Fruit fly (Drosophila melanogaster): ENCODE data around the gene CG42834.

CG42834 gene

dm6 chr3R:17391313-17391845 is 27.2 kb upstream of the CG42834 start, which contains the start of the genes Brf and sds22 (continued):
- TF ChIP-seq CG15601 (tag; optimal IDR thresholded peaks at IDR 0.05) (peak; percentile 98), CG4820 (GFP tag; optimal IDR thresholded peaks at IDR 0.05) (peak; percentile 96), Lpt (GFP tag; optimal IDR thresholded peaks at IDR 0.05) (no peak), CG11398 (GFP tag; optimal IDR thresholded peaks at IDR 0.05) (peak; percentile 90), CG6854 (GFP tag; optimal IDR thresholded peaks at IDR 0.05) (peak; percentile 67), scrt (GFP tag; optimal IDR thresholded peaks at IDR 0.05) (peak; percentile 91), Doc2 (GFP tag; IDR thresholded peaks at IDR 0.05) (peak; percentile 72), jing (GFP tag; optimal IDR thresholded peaks at IDR 0.05) (peak; percentile 86), lola (GFP tag; optimal IDR thresholded peaks at IDR 0.05) (peak in 1 of 3 experiments; percentile 97), Bgb (GFP tag; IDR thresholded peaks at IDR 0.05; ENCODE audit: partially characterized antibody) (peak; percentile 74), CG10462 (GFP tag; optimal IDR thresholded peaks at IDR 0.05) (peak; percentile 93), h (optimal IDR thresholded peaks at IDR 0.05) (no peak), Sox100B (GFP tag; optimal IDR thresholded peaks at IDR 0.05) (peak; percentile 93), HLH3B (GFP tag; IDR thresholded peaks at IDR 0.05) (peak; percentile 94), CG12071 (GFP tag; optimal IDR thresholded peaks at IDR 0.05) (peak; percentile 72), CG34422 (GFP tag; IDR thresholded peaks at IDR 0.05) (peak; percentile 97), eve (GFP tag; optimal IDR thresholded peaks at IDR 0.05) (peak in 1 of 2 experiments; percentile 95), Pdp1 (GFP tag; optimal IDR thresholded peaks at IDR 0.05) (peak; percentile 95 to 97), pan (optimal IDR thresholded peaks at IDR 0.05) (no peak), pan (GFP tag; optimal IDR thresholded peaks at IDR 0.05 in 1 of 2, IDR thresholded peaks at IDR 0.05 in 1 of 2) (peak in 1 of 2 experiments; percentile 93), CG9817 (tag; optimal IDR thresholded peaks at IDR 0.05) (peak; percentile 98), Eip74EF (GFP tag; optimal IDR thresholded peaks at IDR 0.05) (peak in 1 of 2 experiments; percentile 82), CG9932 (GFP tag; IDR thresholded peaks at IDR 0.05) (peak; percentile 98), Sin3A (optimal IDR thresholded peaks at IDR 0.05) (peak; percentile 39), dimm (GFP tag; IDR thresholded peaks at IDR 0.05) (peak; percentile 77), knrl (GFP tag; IDR thresholded peaks at IDR 0.05; ENCODE audit: partially characterized antibody) (peak; percentile 87), Abd-B (GFP tag; optimal IDR thresholded peaks at IDR 0.05) (peak; percentile 97), CG3065 (GFP tag; optimal IDR thresholded peaks at IDR 0.05) (peak; percentile 93), CG15479 (GFP tag; optimal IDR thresholded peaks at IDR 0.05) (no peak), sna (GFP tag; IDR thresholded peaks at IDR 0.05; ENCODE audit: partially characterized antibody) (peak; percentile 72; the same call in 1 of the 2 replicates), lbe (GFP tag; optimal IDR thresholded peaks at IDR 0.05) (peak; percentile 93), Max (GFP tag; optimal IDR thresholded peaks at IDR 0.05) (peak; percentile 98), CG18619 (GFP tag; optimal IDR thresholded peaks at IDR 0.05) (peak; percentile 92), Xrp1 (GFP tag; IDR thresholded peaks at IDR 0.05) (peak; percentile 95), slou (GFP tag; optimal IDR thresholded peaks at IDR 0.05) (peak; percentile 96), pho (GFP tag; optimal IDR thresholded peaks at IDR 0.05) (peak; percentile 97), CG1603 (tag; optimal IDR thresholded peaks at IDR 0.05) (peak; percentile 93), fd96Cb (tag; optimal IDR thresholded peaks at IDR 0.05) (peak; percentile 95), CG1647 (GFP tag; optimal IDR thresholded peaks at IDR 0.05) (peak; percentile 95), so (GFP tag; IDR thresholded peaks at IDR 0.05) (peak; percentile 87), CG10209 (GFP tag; optimal IDR thresholded peaks at IDR 0.05) (peak; percentile 95), CG17328 (GFP tag; IDR thresholded peaks at IDR 0.05) (peak; percentile 86), CG6765 (GFP tag; optimal IDR thresholded peaks at IDR 0.05) (peak; percentile 82), CG7963 (GFP tag; IDR thresholded peaks at IDR 0.05; ENCODE audit: partially characterized antibody) (0 out of 3 replicates have a peak, but pooled peaks have one; percentile 48), psq (GFP tag; optimal IDR thresholded peaks at IDR 0.05) (peak; percentile 85), ftz-f1 (GFP tag; optimal IDR thresholded peaks at IDR 0.05) (peak; percentile 72), crol (GFP tag; IDR thresholded peaks at IDR 0.05) (no peak; the same call in 1 of the 2 replicates), ken (GFP tag; IDR thresholded peaks at IDR 0.05) (peak; percentile 93), Oli (tag; optimal IDR thresholded peaks at IDR 0.05) (peak; percentile 92), CG14050 (GFP tag; IDR thresholded peaks at IDR 0.05) (peak; percentile 87)
